Worm (Caenorhabditis elegans) whole organism, L4 larva: ENCODE data around the gene lgc-6.
"Not testable (repeated sequence)": the region's sequence is repeated elsewhere in the genome, so short reads cannot be mapped to it uniquely, and the experiment has no call there.

ENCODE experiments used
- R02D3.7 ChIP-seq: fragments of 150-350 bp; sonication (generic microtip); optimal IDR thresholded peaks from 3 replicates; lab custom pipeline; 2014; ENCODE audit warnings: missing biosample characterization, missing genetic modification characterization
- cey-2 ChIP-seq: sonication (generic microtip); optimal IDR thresholded peaks from 3 replicates; lab custom pipeline; 2017; ENCODE audit warnings: missing genetic modification characterization, mild to moderate bottlenecking, missing compliant biosample characterization, antibody characterized with exemption, borderline replicate concordance; ENCODE audit not compliant: insufficient read depth
- lin-13 ChIP-seq: fragments of 150-350 bp; optimal IDR thresholded peaks from 2 replicates; lab custom pipeline; 2014; ENCODE audit warnings: missing biosample characterization, missing genetic modification reagents, missing genetic modification characterization
- mdl-1 ChIP-seq, 2 experiments: fragments of 150-350 bp in 1 of 2; sonication (generic microtip) in 1 of 2; optimal IDR thresholded peaks; 2 replicates each; lab custom pipeline; 2014 to 2017; ENCODE audit warnings: missing biosample characterization in 2 of 2, missing genetic modification characterization in 2 of 2
- pqm-1 ChIP-seq: sonication (generic microtip); optimal IDR thresholded peaks from 2 replicates; lab custom pipeline; 2017; ENCODE audit warnings: missing biosample characterization, missing genetic modification characterization
- unc-62 ChIP-seq, 3 experiments: fragments of 150-350 bp in 1 of 3; sonication (generic microtip); optimal IDR thresholded peaks in 2 of 3; peaks in 1 of 3; 1 replicate in 1 of 3; 2 replicates in 2 of 3; lab custom pipeline; 2014 to 2017; ENCODE audit warnings: missing biosample characterization in 3 of 3, missing genetic modification characterization in 3 of 3, missing genetic modification reagents in 3 of 3, missing genotype in 1 of 3

DNA sequence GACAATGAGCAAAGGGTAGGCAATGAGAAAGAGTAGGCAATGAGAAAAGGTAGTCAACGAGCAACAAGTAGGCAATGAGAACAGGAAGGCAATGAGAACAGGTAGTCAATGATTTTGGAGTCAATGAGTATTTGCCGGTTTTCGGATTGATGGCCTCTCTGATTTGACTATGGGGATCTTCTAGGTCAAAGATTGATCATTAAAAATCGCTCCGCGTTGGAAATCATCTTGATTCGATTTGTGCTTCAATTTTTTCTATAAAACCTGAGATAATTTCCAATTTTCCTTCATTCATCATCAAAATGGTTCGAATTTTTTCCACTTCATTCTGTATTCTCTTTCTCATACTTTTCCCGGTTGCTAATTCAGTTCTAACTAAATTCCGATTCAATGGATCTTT is 12.3 kb downstream of the lgc-6 start, which contains the start of gene F17E9.16:
- not testable (repeated sequence) for TF ChIP-seq cey-2; mdl-1 (tag; optimal IDR thresholded peaks at IDR 0.05; lab: Kevin White, UChicago); pqm-1; lin-13 (GFP tag; lab: Kevin White, UChicago); R02D3.7 (tag; lab: Kevin White, UChicago); unc-62 (GFP tag; optimal IDR thresholded peaks at IDR 0.05 in 1 of 2; lab: Kevin White, UChicago); unc-62 (tag; optimal IDR thresholded peaks at IDR 0.05; lab: Kevin White, UChicago)
